Fruit fly (Drosophila melanogaster): ENCODE results near the gene Ype.

Gene Ype

DNA sequence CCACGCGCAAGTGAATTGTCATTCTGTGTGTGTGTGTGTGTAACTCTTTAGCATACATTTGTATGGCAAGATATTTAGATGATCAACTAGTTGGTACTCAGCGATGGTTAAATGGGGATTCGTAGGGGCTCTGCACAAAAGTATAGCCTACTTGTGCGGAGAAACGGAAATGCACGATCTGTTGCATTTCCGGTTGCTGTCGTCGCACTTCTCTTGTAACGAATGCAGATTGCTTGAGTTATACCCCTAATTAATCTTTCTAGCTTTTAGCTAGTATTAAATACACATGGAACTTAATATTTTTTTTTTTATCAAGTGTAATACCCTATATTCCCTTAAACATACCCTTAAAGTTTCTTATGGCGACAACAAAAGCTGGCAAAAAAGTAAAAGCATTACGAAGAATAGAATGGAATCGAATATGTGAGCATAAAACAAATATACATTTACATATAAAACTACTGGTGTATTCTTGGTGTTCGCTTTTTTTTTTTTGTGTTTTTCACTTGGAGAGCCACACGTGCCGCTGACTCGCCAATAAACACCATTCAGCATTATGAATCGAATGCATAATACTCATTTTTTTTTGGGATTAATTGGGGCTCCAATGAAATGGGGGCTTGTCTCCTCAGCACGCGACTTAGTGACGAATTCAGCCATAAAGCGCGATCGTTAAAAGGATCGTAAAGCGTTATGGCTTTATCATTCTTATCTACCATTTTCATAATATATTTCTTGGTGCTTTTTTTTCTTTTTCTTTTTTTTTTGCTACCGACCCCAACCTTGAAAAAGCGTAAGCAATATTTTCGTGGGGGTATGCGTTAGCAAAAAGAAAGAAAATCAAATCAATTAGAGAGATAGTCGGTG lies 4.2 kb upstream of the Ype start (continued):
- TF ChIP-seq esn (GFP tag; optimal IDR thresholded peaks at IDR 0.05), result no peak
- no peak for TF ChIP-seq CG6792 (GFP tag; optimal IDR thresholded peaks at IDR 0.05)
- TF ChIP-seq cyc (GFP tag; optimal IDR thresholded peaks at IDR 0.05), result peak; percentile 6
- TF ChIP-seq fd59A (GFP tag; optimal IDR thresholded peaks at IDR 0.05), result no peak
- no peak for TF ChIP-seq Sox14 (GFP tag; optimal IDR thresholded peaks at IDR 0.05)
- no peak for TF ChIP-seq CG6808 (GFP tag; optimal IDR thresholded peaks at IDR 0.05)
- no peak for TF ChIP-seq Lpt (GFP tag; optimal IDR thresholded peaks at IDR 0.05)
- TF ChIP-seq CG9139 (GFP tag; optimal IDR thresholded peaks at IDR 0.05), result no peak
- TF ChIP-seq ss (GFP tag; optimal IDR thresholded peaks at IDR 0.05), result no peak

- no peak for TF ChIP-seq Hr39 (GFP tag; optimal IDR thresholded peaks at IDR 0.05)
- peak; percentile 74 for TF ChIP-seq Ets96B (tag; optimal IDR thresholded peaks at IDR 0.05)
- peak; percentile 74 for TF ChIP-seq CG3032 (tag; optimal IDR thresholded peaks at IDR 0.05)
- TF ChIP-seq Sox15 (GFP tag; optimal IDR thresholded peaks at IDR 0.05), result no peak
- TF ChIP-seq eg (GFP tag; IDR thresholded peaks at IDR 0.05), result peak; percentile 92
- TF ChIP-seq CG8632 (GFP tag; optimal IDR thresholded peaks at IDR 0.05), result peak; percentile 50
- peak; percentile 58 for TF ChIP-seq CG9139 (GFP tag; optimal IDR thresholded peaks at IDR 0.05)
- no peak for TF ChIP-seq Hr38 (GFP tag; optimal IDR thresholded peaks at IDR 0.05)
- TF ChIP-seq CG32006 (GFP tag; optimal IDR thresholded peaks at IDR 0.05), result peak; percentile 73
- peak; percentile 38 to 60 for TF ChIP-seq ss (GFP tag; optimal IDR thresholded peaks at IDR 0.05)
- TF ChIP-seq Gug (GFP tag; IDR thresholded peaks at IDR 0.05), result peak; percentile 82
- peak; percentile 74 for TF ChIP-seq CG10631 (GFP tag; optimal IDR thresholded peaks at IDR 0.05)
- TF ChIP-seq CG6792 (GFP tag; optimal IDR thresholded peaks at IDR 0.05), result peak; percentile 15
- peak; percentile 20 for TF ChIP-seq CG8319 (GFP tag; optimal IDR thresholded peaks at IDR 0.05)
- TF ChIP-seq CG8119 (GFP tag; IDR thresholded peaks at IDR 0.05), result peak; percentile 85
- peak in 1 of 2 experiments; percentile 29 for TF ChIP-seq salr (GFP tag; optimal IDR thresholded peaks at IDR 0.05)
- no peak for TF ChIP-seq Eip93F (GFP tag; optimal IDR thresholded peaks at IDR 0.05)
- peak; percentile 75 for TF ChIP-seq CG6276 (GFP tag; optimal IDR thresholded peaks at IDR 0.05)
- TF ChIP-seq Met (GFP tag; optimal IDR thresholded peaks at IDR 0.05), result peak; percentile 27
- TF ChIP-seq CG6854 (GFP tag; optimal IDR thresholded peaks at IDR 0.05), result no peak
- TF ChIP-seq spab (GFP tag; optimal IDR thresholded peaks at IDR 0.05), result peak; percentile 9
- TF ChIP-seq Hr4 (GFP tag; optimal IDR thresholded peaks at IDR 0.05), result peak; percentile 45
- TF ChIP-seq Smox (GFP tag; optimal IDR thresholded peaks at IDR 0.05), result no peak
- TF ChIP-seq fd59A (GFP tag; optimal IDR thresholded peaks at IDR 0.05), result no peak
- peak; percentile 72 for TF ChIP-seq dsx (GFP tag; optimal IDR thresholded peaks at IDR 0.05; ENCODE audit: poor library complexity, severe bottlenecking)
- peak; percentile 11 for TF ChIP-seq CG16779 (tag; optimal IDR thresholded peaks at IDR 0.05)
- TF ChIP-seq CG6808 (GFP tag; optimal IDR thresholded peaks at IDR 0.05), result peak; percentile 63
- no peak for TF ChIP-seq CG11762 (GFP tag; optimal IDR thresholded peaks at IDR 0.05; ENCODE audit: insufficient read depth)
- TF ChIP-seq vri (GFP tag; optimal IDR thresholded peaks at IDR 0.05), result peak; percentile 67
- no peak for TF ChIP-seq CG31627 (GFP tag; optimal IDR thresholded peaks at IDR 0.05)
- peak; percentile 43 for TF ChIP-seq acj6 (GFP tag; optimal IDR thresholded peaks at IDR 0.05)
- no peak for TF ChIP-seq Ets21C (GFP tag; optimal IDR thresholded peaks at IDR 0.05)
- peak; percentile 59 for TF ChIP-seq OdsH (GFP tag; optimal IDR thresholded peaks at IDR 0.05)
- peak; percentile 45 for TF ChIP-seq CG3919 (GFP tag; optimal IDR thresholded peaks at IDR 0.05)
- no peak for TF ChIP-seq fd85E (GFP tag; optimal IDR thresholded peaks at IDR 0.05)
- TF ChIP-seq CG15336 (GFP tag; IDR thresholded peaks at IDR 0.05), result peak; percentile 89
- TF ChIP-seq CG7368 (GFP tag; optimal IDR thresholded peaks at IDR 0.05), result peak; percentile 25
- peak; percentile 66 for TF ChIP-seq achi (GFP tag; optimal IDR thresholded peaks at IDR 0.05)
- TF ChIP-seq net (GFP tag; optimal IDR thresholded peaks at IDR 0.05), result peak; percentile 37
- TF ChIP-seq Sox14 (GFP tag; optimal IDR thresholded peaks at IDR 0.05), result no peak
- TF ChIP-seq dac (GFP tag; optimal IDR thresholded peaks at IDR 0.05), result no peak
- TF ChIP-seq Eip75B (GFP tag; optimal IDR thresholded peaks at IDR 0.05), result no peak
- peak; percentile 24 for TF ChIP-seq pdm3 (GFP tag; optimal IDR thresholded peaks at IDR 0.05)
These were observed 3.4 kb upstream of the Ype start for dm6 chrX:13390465-13391173.
